Fruit fly (Drosophila melanogaster) whole organism, embryonic: Measurements from ENCODE around the gene CG13012.

Source experiments
- Asciz ChIP-seq: fragments of 200-800 bp; sonication (Bioruptor generic); optimal IDR thresholded peaks from 2 replicates; lab custom pipeline; 2017; ENCODE audit warnings: missing biosample characterization, mild to moderate bottlenecking, missing genetic modification characterization, missing genetic modification reagents
- BEAF-32 ChIP-seq: fragments of 200-800 bp; sonication (Bioruptor generic); optimal IDR thresholded peaks from 3 replicates; lab custom pipeline; 2017; ENCODE audit warnings: missing biosample characterization, missing genetic modification characterization, mild to moderate bottlenecking, moderate library complexity, missing genetic modification reagents
- Bteb2 ChIP-seq: fragments of 200-800 bp; sonication (Bioruptor generic); optimal IDR thresholded peaks from 2 replicates; lab custom pipeline; 2016; ENCODE audit warnings: missing biosample characterization, missing genetic modification characterization
- CG10267 ChIP-seq: fragments of 200-800 bp; sonication (Bioruptor generic); optimal IDR thresholded peaks from 2 replicates; lab custom pipeline; 2018; ENCODE audit warnings: missing biosample characterization, mild to moderate bottlenecking, missing genetic modification characterization, moderate library complexity
- CG10431 ChIP-seq: fragments of 200-800 bp; sonication (Bioruptor generic); optimal IDR thresholded peaks from 3 replicates; lab custom pipeline; 2018; ENCODE audit warnings: missing biosample characterization, mild to moderate bottlenecking, missing genetic modification characterization
- CG11398 ChIP-seq: fragments of 200-800 bp; sonication (Bioruptor generic); optimal IDR thresholded peaks from 2 replicates; lab custom pipeline; 2016; ENCODE audit warnings: missing biosample characterization, missing genetic modification characterization
- CG12659 ChIP-seq: fragments of 200-800 bp; sonication (Bioruptor generic); optimal IDR thresholded peaks from 3 replicates; lab custom pipeline; 2017; ENCODE audit warnings: mild to moderate bottlenecking, missing biosample characterization, missing genetic modification reagents, missing genetic modification characterization
- CG15514 ChIP-seq: fragments of 200-800 bp; sonication (Bioruptor generic); optimal IDR thresholded peaks from 3 replicates; lab custom pipeline; 2017; ENCODE audit warnings: missing biosample characterization, missing genetic modification characterization, mild to moderate bottlenecking, moderate library complexity, missing genetic modification reagents
- CG1603 ChIP-seq: fragments of 200-800 bp; sonication (Bioruptor generic); optimal IDR thresholded peaks from 2 replicates; lab custom pipeline; 2019; ENCODE audit warnings: missing biosample characterization, mild to moderate bottlenecking, missing genetic modification characterization, moderate library complexity
- CG1832 ChIP-seq: fragments of 200-800 bp; sonication (Bioruptor generic); optimal IDR thresholded peaks from 2 replicates; lab custom pipeline; 2017; ENCODE audit warnings: missing biosample characterization, mild to moderate bottlenecking, missing genetic modification characterization, inconsistent platforms
- CG2712 ChIP-seq: fragments of 200-800 bp; optimal IDR thresholded peaks from 3 replicates; lab custom pipeline; 2019; ENCODE audit warnings: missing biosample characterization, mild to moderate bottlenecking, missing genetic modification characterization, moderate library complexity
- CG2875 ChIP-seq: fragments of 200-800 bp; sonication (Bioruptor generic); optimal IDR thresholded peaks from 2 replicates; lab custom pipeline; 2017; ENCODE audit warnings: missing biosample characterization, mild to moderate bottlenecking, missing genetic modification characterization, missing genetic modification reagents
- CG30431 ChIP-seq: fragments of 200-800 bp; sonication (Bioruptor generic); optimal IDR thresholded peaks from 2 replicates; lab custom pipeline; 2017; ENCODE audit warnings: missing biosample characterization, missing genetic modification characterization
- CG7271 ChIP-seq: fragments of 200-800 bp; sonication (Bioruptor generic); optimal IDR thresholded peaks from 2 replicates; lab custom pipeline; 2018; ENCODE audit warnings: missing biosample characterization, mild to moderate bottlenecking, missing genetic modification characterization, moderate library complexity
- CG8089 ChIP-seq: fragments of 200-800 bp; sonication (Bioruptor generic); optimal IDR thresholded peaks from 3 replicates; lab custom pipeline; 2016; ENCODE audit warnings: missing biosample characterization, missing genetic modification characterization
- CG8290 ChIP-seq, 3 experiments: fragments of 200-800 bp; sonication (Bioruptor generic); optimal IDR thresholded peaks; 2 replicates each; lab custom pipeline; 2016 to 2019; ENCODE audit warnings: missing biosample characterization in 3 of 3, missing genetic modification characterization in 3 of 3, mild to moderate bottlenecking in 2 of 3, moderate library complexity in 1 of 3
- CG8359 ChIP-seq: fragments of 200-800 bp; sonication (Bioruptor generic); optimal IDR thresholded peaks from 2 replicates; lab custom pipeline; 2017; ENCODE audit warnings: missing biosample characterization, mild to moderate bottlenecking, missing genetic modification characterization, borderline replicate concordance
- CG8388 ChIP-seq: fragments of 200-800 bp; sonication (Bioruptor generic); optimal IDR thresholded peaks from 2 replicates; lab custom pipeline; 2019; ENCODE audit warnings: missing biosample characterization, mild to moderate bottlenecking, missing genetic modification characterization, moderate library complexity
- CG9797 ChIP-seq: fragments of 200-800 bp; sonication (Bioruptor generic); optimal IDR thresholded peaks from 3 replicates; lab custom pipeline; 2018; ENCODE audit warnings: missing biosample characterization, mild to moderate bottlenecking, missing genetic modification characterization
- CoRest ChIP-seq: fragments of 200-800 bp; sonication (Bioruptor generic); optimal IDR thresholded peaks from 3 replicates; lab custom pipeline; 2018; ENCODE audit warnings: missing biosample characterization, mild to moderate bottlenecking, missing genetic modification characterization, moderate library complexity
- Dll ChIP-seq: fragments of 200-800 bp; sonication (Bioruptor generic); IDR thresholded peaks from 4 replicates; pipeline ENCODE4 v1.3.6; 2022; ENCODE audit warnings: missing biosample characterization, missing genetic modification characterization; ENCODE audit not compliant: partially characterized antibody
- Doc2 ChIP-seq: fragments of 200-800 bp; sonication (Bioruptor generic); IDR thresholded peaks from 2 replicates; pipeline ENCODE4 v1.3.6; 2022; ENCODE audit warnings: missing biosample characterization, missing genetic modification characterization
- Dref ChIP-seq: fragments of 200-800 bp; sonication (Bioruptor generic); IDR thresholded peaks from 2 replicates; pipeline ENCODE4 v1.3.6; 2022; ENCODE audit warnings: missing biosample characterization, missing genetic modification characterization
- E2f2 ChIP-seq: fragments of 200-800 bp; sonication (Bioruptor generic); IDR thresholded peaks from 2 replicates; pipeline ENCODE4 v1.3.6; 2022; ENCODE audit warnings: missing biosample characterization, missing genetic modification characterization
- Ets65A ChIP-seq: fragments of 200-800 bp; sonication (Bioruptor generic); peaks from one replicate; lab custom pipeline; 2016; ENCODE audit warnings: missing biosample characterization, missing genetic modification characterization
- HmgZ ChIP-seq: fragments of 200-800 bp; sonication (Bioruptor generic); optimal IDR thresholded peaks from 2 replicates; lab custom pipeline; 2018; ENCODE audit warnings: missing biosample characterization, mild to moderate bottlenecking, missing genetic modification characterization
- Hr51 ChIP-seq, 2 experiments: fragments of 200-800 bp; sonication (Bioruptor generic); optimal IDR thresholded peaks; 2 replicates in 1 of 2; 3 replicates in 1 of 2; lab custom pipeline; 2016 to 2018; ENCODE audit warnings: missing biosample characterization in 2 of 2, missing genetic modification characterization in 2 of 2, mild to moderate bottlenecking in 1 of 2, moderate library complexity in 1 of 2
- Kr ChIP-seq: fragments of 200-800 bp; sonication (Bioruptor generic); optimal IDR thresholded peaks from 2 replicates; lab custom pipeline; 2017; ENCODE audit warnings: missing biosample characterization, mild to moderate bottlenecking, missing genetic modification characterization
- MESR4 ChIP-seq: fragments of 200-800 bp; sonication (Bioruptor generic); optimal IDR thresholded peaks from 2 replicates; lab custom pipeline; 2018; ENCODE audit warnings: missing biosample characterization, mild to moderate bottlenecking, missing genetic modification characterization, moderate library complexity
- Myb ChIP-seq: fragments of 200-800 bp; sonication (Bioruptor generic); optimal IDR thresholded peaks from 2 replicates; lab custom pipeline; 2016; ENCODE audit warnings: missing biosample characterization, missing genetic modification characterization
- Opbp ChIP-seq: fragments of 200-800 bp; sonication (Bioruptor generic); IDR thresholded peaks from 3 replicates; pipeline ENCODE4 v1.3.6; 2022; ENCODE audit warnings: missing biosample characterization, missing genetic modification characterization; ENCODE audit not compliant: partially characterized antibody
- Rx ChIP-seq: fragments of 200-800 bp; sonication (Bioruptor generic); IDR thresholded peaks from 2 replicates; pipeline ENCODE4 v1.3.6; 2022; ENCODE audit warnings: missing biosample characterization, missing genetic modification characterization
- Side ChIP-seq: fragments of 200-800 bp; sonication (Bioruptor generic); optimal IDR thresholded peaks from 2 replicates; lab custom pipeline; 2016; ENCODE audit warnings: missing biosample characterization, missing genetic modification characterization
- Stat92E ChIP-seq, 3 experiments: fragments of >200 bp in 2 of 3; fragments of 200-800 bp in 1 of 3; sonication (Bioruptor generic) in 1 of 3; optimal IDR thresholded peaks; 2 replicates each; lab custom pipeline; 2017 to 2019; ENCODE audit warnings: missing biosample characterization in 3 of 3, missing genetic modification characterization in 3 of 3, mild to moderate bottlenecking in 1 of 3, moderate library complexity in 1 of 3
- ap ChIP-seq: fragments of 200-800 bp; sonication (Bioruptor generic); IDR thresholded peaks from 2 replicates; pipeline ENCODE4 v1.3.6; 2022; ENCODE audit warnings: missing biosample characterization, missing genetic modification characterization
- btn ChIP-seq: fragments of 200-800 bp; sonication (Bioruptor generic); optimal IDR thresholded peaks from 2 replicates; lab custom pipeline; 2016; ENCODE audit warnings: missing biosample characterization, missing genetic modification characterization
- cato ChIP-seq: fragments of 200-800 bp; sonication (Bioruptor generic); optimal IDR thresholded peaks from 2 replicates; lab custom pipeline; 2016; ENCODE audit warnings: missing biosample characterization, missing genetic modification characterization, borderline replicate concordance
- croc ChIP-seq: fragments of 200-800 bp; sonication (Bioruptor generic); conservative IDR thresholded peaks from 3 replicates; pipeline ENCODE4 v1.3.6; 2022; ENCODE audit warnings: missing biosample characterization, missing genetic modification characterization
- dmrt11E ChIP-seq: fragments of 200-800 bp; sonication (Bioruptor generic); optimal IDR thresholded peaks from 3 replicates; lab custom pipeline; 2018; ENCODE audit warnings: missing biosample characterization, mild to moderate bottlenecking, missing genetic modification characterization, moderate library complexity
- fd64A ChIP-seq: fragments of 200-800 bp; sonication (Bioruptor generic); optimal IDR thresholded peaks from 3 replicates; lab custom pipeline; 2018; ENCODE audit warnings: missing biosample characterization, mild to moderate bottlenecking, missing genetic modification characterization
- gfzf ChIP-seq: fragments of 200-800 bp; sonication (Bioruptor generic); optimal IDR thresholded peaks from 2 replicates; lab custom pipeline; 2016; ENCODE audit warnings: missing biosample characterization, mild to moderate bottlenecking, missing genetic modification characterization, moderate library complexity
- pho ChIP-seq: fragments of 200-800 bp; sonication (Bioruptor generic); optimal IDR thresholded peaks from 2 replicates; lab custom pipeline; 2016; ENCODE audit warnings: missing biosample characterization, missing genetic modification characterization
- slou ChIP-seq: fragments of 200-800 bp; sonication (Bioruptor generic); optimal IDR thresholded peaks from 3 replicates; lab custom pipeline; 2016; ENCODE audit warnings: missing biosample characterization, missing genetic modification characterization
- sob ChIP-seq: fragments of 200-800 bp; sonication (Bioruptor generic); IDR thresholded peaks from 2 replicates; pipeline ENCODE4 v1.3.6; 2022; ENCODE audit warnings: missing biosample characterization, missing genetic modification characterization
- stwl ChIP-seq: fragments of 200-800 bp; sonication (Bioruptor generic); optimal IDR thresholded peaks from 3 replicates; lab custom pipeline; 2018; ENCODE audit warnings: missing biosample characterization, mild to moderate bottlenecking, missing genetic modification characterization, moderate library complexity
- trem ChIP-seq: fragments of 200-800 bp; optimal IDR thresholded peaks from 3 replicates; lab custom pipeline; 2019; ENCODE audit warnings: missing biosample characterization, mild to moderate bottlenecking, missing genetic modification characterization, moderate library complexity
- usp ChIP-seq: fragments of >200 bp; optimal IDR thresholded peaks from 2 replicates; lab custom pipeline; 2017; ENCODE audit warnings: missing biosample characterization, missing genetic modification characterization
- wdn ChIP-seq: fragments of 200-800 bp; sonication (Bioruptor generic); IDR thresholded peaks from 2 replicates; pipeline ENCODE4 v1.3.6; 2022; ENCODE audit warnings: missing biosample characterization, missing genetic modification characterization
- z ChIP-seq: fragments of 200-800 bp; sonication (Bioruptor generic); IDR thresholded peaks from 3 replicates; pipeline ENCODE4 v1.3.6; 2022; ENCODE audit warnings: missing biosample characterization, missing genetic modification characterization

CG13012 gene

DNA sequence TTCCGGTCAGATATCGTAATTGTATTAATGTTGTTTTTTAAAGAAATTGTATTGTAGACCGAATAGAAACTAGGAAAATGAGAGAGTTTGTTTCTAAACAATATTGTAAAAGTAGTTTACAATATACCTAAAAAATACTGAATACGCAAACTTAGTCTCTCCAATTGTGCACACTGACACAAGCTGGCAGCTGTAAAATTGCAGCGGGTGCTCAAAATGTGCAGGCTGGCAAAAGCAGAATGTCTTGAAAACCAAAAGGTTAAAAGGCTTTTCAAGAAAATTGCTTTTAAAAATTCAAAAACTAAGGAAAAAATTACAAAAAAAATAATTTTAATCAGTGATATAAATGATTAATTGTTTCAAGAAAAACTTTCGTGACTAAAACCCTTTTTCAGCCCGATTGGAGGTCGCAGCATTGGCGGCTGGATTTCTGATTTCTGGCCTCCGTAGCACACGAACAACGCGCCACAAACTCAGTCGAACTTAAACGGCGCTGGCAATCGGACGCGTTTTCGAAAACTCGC lies 19.2 kb upstream of the CG13012 start, which contains the start of gene CG4678:
TSS of gene CG4678 (plus strand) at position 474 of the 524 bp plus-strand sequence.
- TF ChIP-seq CG1603 (tag; lab: Kevin White, UChicago) (peak; percentile 49), usp (GFP tag; lab: Kevin White, UChicago) (no peak), Side (GFP tag; lab: Kevin White, UChicago) (no peak), CG15514 (peak; percentile 24), Ets65A (GFP tag; lab: Kevin White, UChicago) (peak; percentile 93), sob (GFP tag; lab: Robert Waterston, UW) (no peak), CG8089 (no peak), CG8388 (no peak), CG12659 (GFP tag; lab: Kevin White, UChicago) (peak; percentile 36), MESR4 (no peak), slou (GFP tag; lab: Kevin White, UChicago) (no peak), CG10267 (tag; lab: Kevin White, UChicago) (no peak), Opbp (GFP tag; lab: Robert Waterston, UW) (peak; percentile 52; the same call in 2 of the 3 replicates), Doc2 (GFP tag; lab: Robert Waterston, UW) (no peak), ap (GFP tag; lab: Robert Waterston, UW) (no peak), Dref (GFP tag; lab: Robert Waterston, UW) (peak; percentile 46; the same call in 1 of the 2 replicates), z (GFP tag; lab: Robert Waterston, UW) (no peak), Rx (GFP tag; lab: Robert Waterston, UW) (no peak), CG2712 (tag; lab: Kevin White, UChicago) (peak; percentile 5), CG2875 (GFP tag; lab: Kevin White, UChicago) (no peak), CG8359 (GFP tag; lab: Kevin White, UChicago) (no peak), CG30431 (GFP tag; lab: Kevin White, UChicago) (no peak), dmrt11E (tag; lab: Kevin White, UChicago) (no peak), fd64A (GFP tag; lab: Kevin White, UChicago) (no peak), CG11398 (GFP tag; lab: Kevin White, UChicago) (no peak), gfzf (GFP tag; lab: Kevin White, UChicago) (peak; percentile 72), CG10431 (GFP tag; lab: Kevin White, UChicago) (no peak), Asciz (GFP tag; lab: Kevin White, UChicago) (no peak), cato (GFP tag; lab: Kevin White, UChicago) (no peak), BEAF-32 (peak; percentile 28), pho (GFP tag; lab: Kevin White, UChicago) (no peak), E2f2 (GFP tag; lab: Robert Waterston, UW) (peak; percentile 89), Dll (GFP tag; lab: Robert Waterston, UW) (no peak), Stat92E (GFP tag; optimal IDR thresholded peaks at IDR 0.05; lab: Kevin White, UChicago) (no peak), CoRest (peak; percentile 42), Myb (GFP tag; lab: Kevin White, UChicago) (peak; percentile 52), croc (GFP tag; lab: Robert Waterston, UW) (no peak), Hr51 (GFP tag; optimal IDR thresholded peaks at IDR 0.05; lab: Kevin White, UChicago) (peak in 1 of 2 experiments; percentile 12), trem (tag; lab: Kevin White, UChicago) (peak; percentile 17), CG9797 (GFP tag; lab: Kevin White, UChicago) (peak; percentile 22), stwl (tag; lab: Kevin White, UChicago) (peak; percentile 90), Kr (GFP tag; lab: Kevin White, UChicago) (no peak), Bteb2 (GFP tag; lab: Kevin White, UChicago) (no peak), wdn (GFP tag; lab: Robert Waterston, UW) (no peak), btn (no peak), CG1832 (no peak), CG8290 (GFP tag; optimal IDR thresholded peaks at IDR 0.05; lab: Kevin White, UChicago) (no peak), CG8290 (tag; optimal IDR thresholded peaks at IDR 0.05; lab: Kevin White, UChicago) (peak in 1 of 2 experiments; percentile 3), HmgZ (tag; lab: Kevin White, UChicago) (peak; percentile 20), CG7271 (tag; lab: Kevin White, UChicago) (no peak)
